Fruit fly (Drosophila melanogaster) whole organism, embryonic: ENCODE measurements around the gene CG17906.

Experiments used
- Adf1 ChIP-seq: fragments of 200-800 bp; sonication (Bioruptor generic); IDR thresholded peaks from 2 replicates; pipeline ENCODE4 v1.3.6; 2022; ENCODE audit warnings: missing biosample characterization, missing genetic modification characterization
- Antp ChIP-seq: fragments of 200-800 bp; sonication (Bioruptor generic); optimal IDR thresholded peaks from 3 replicates; lab custom pipeline; 2016; ENCODE audit warnings: missing biosample characterization, missing genetic modification characterization
- C15 ChIP-seq: fragments of 200-800 bp; sonication (Bioruptor generic); IDR thresholded peaks from 3 replicates; pipeline ENCODE4 v1.3.6; 2022; ENCODE audit warnings: missing biosample characterization, missing genetic modification characterization
- CG13424 ChIP-seq: fragments of 200-800 bp; sonication (Bioruptor generic); optimal IDR thresholded peaks from 2 replicates; lab custom pipeline; 2019; ENCODE audit warnings: missing biosample characterization, mild to moderate bottlenecking, missing genetic modification characterization, moderate library complexity
- CG13775 ChIP-seq: fragments of 200-800 bp; sonication (Bioruptor generic); optimal IDR thresholded peaks from 3 replicates; lab custom pipeline; 2017; ENCODE audit warnings: missing biosample characterization, mild to moderate bottlenecking, missing genetic modification characterization
- CG17912 ChIP-seq: fragments of 200-800 bp; sonication (Bioruptor generic); optimal IDR thresholded peaks from 2 replicates; lab custom pipeline; 2018; ENCODE audit warnings: missing biosample characterization, mild to moderate bottlenecking, missing genetic modification characterization
- CG18262 ChIP-seq: fragments of 200-800 bp; optimal IDR thresholded peaks from 3 replicates; lab custom pipeline; 2019; ENCODE audit warnings: missing biosample characterization, mild to moderate bottlenecking, missing genetic modification characterization, moderate library complexity
- CG18476 ChIP-seq: fragments of 200-800 bp; sonication (Bioruptor generic); optimal IDR thresholded peaks from 2 replicates; lab custom pipeline; 2016; ENCODE audit warnings: missing biosample characterization, mild to moderate bottlenecking, missing genetic modification characterization
- CG2129 ChIP-seq: fragments of 200-800 bp; sonication (Bioruptor generic); IDR thresholded peaks from 2 replicates; pipeline ENCODE4 v1.3.6; 2022; ENCODE audit warnings: missing biosample characterization, missing genetic modification characterization; ENCODE audit not compliant: partially characterized antibody
- CG31224 ChIP-seq: fragments of 200-800 bp; sonication (Bioruptor generic); IDR thresholded peaks from 2 replicates; pipeline ENCODE4 v1.3.6; 2022; ENCODE audit warnings: missing biosample characterization, missing genetic modification characterization
- CG31365 ChIP-seq: fragments of 200-800 bp; sonication (Bioruptor generic); optimal IDR thresholded peaks from 2 replicates; lab custom pipeline; 2018; ENCODE audit warnings: missing biosample characterization, mild to moderate bottlenecking, missing genetic modification characterization
- CG32532 ChIP-seq: fragments of 200-800 bp; sonication (Bioruptor generic); IDR thresholded peaks from 2 replicates; pipeline ENCODE4 v1.3.6; 2022; ENCODE audit warnings: missing biosample characterization, missing genetic modification characterization
- CG33213 ChIP-seq: fragments of 200-800 bp; sonication (Bioruptor generic); optimal IDR thresholded peaks from 3 replicates; lab custom pipeline; 2016; ENCODE audit warnings: missing biosample characterization, missing genetic modification characterization
- CG4328 ChIP-seq: fragments of 200-800 bp; sonication (Bioruptor generic); optimal IDR thresholded peaks from 3 replicates; lab custom pipeline; 2017; ENCODE audit warnings: missing biosample characterization, missing genetic modification reagents, missing genetic modification characterization
- CG5180 ChIP-seq: fragments of 200-800 bp; sonication (Bioruptor generic); optimal IDR thresholded peaks from 3 replicates; lab custom pipeline; 2017; ENCODE audit warnings: missing biosample characterization, missing genetic modification characterization, mild to moderate bottlenecking, moderate library complexity, missing genetic modification reagents
- CG6689 ChIP-seq: fragments of 200-800 bp; sonication (Bioruptor generic); IDR thresholded peaks from 2 replicates; pipeline ENCODE4 v1.3.6; 2022; ENCODE audit warnings: missing biosample characterization, missing genetic modification characterization
- CG7372 ChIP-seq: fragments of 200-800 bp; sonication (Bioruptor generic); IDR thresholded peaks from 2 replicates; pipeline ENCODE4 v1.3.6; 2022; ENCODE audit warnings: missing biosample characterization, missing genetic modification characterization
- CG8290 ChIP-seq, 3 experiments: fragments of 200-800 bp; sonication (Bioruptor generic); optimal IDR thresholded peaks; 2 replicates each; lab custom pipeline; 2016 to 2019; ENCODE audit warnings: missing biosample characterization in 3 of 3, missing genetic modification characterization in 3 of 3, mild to moderate bottlenecking in 2 of 3, moderate library complexity in 1 of 3
- CG9932 ChIP-seq: fragments of 200-800 bp; sonication (Bioruptor generic); IDR thresholded peaks from 2 replicates; pipeline ENCODE4 v1.3.6; 2022; ENCODE audit warnings: missing biosample characterization, missing genetic modification characterization
- CrebB ChIP-seq: fragments of 200-800 bp; sonication (Bioruptor generic); optimal IDR thresholded peaks from 3 replicates; lab custom pipeline; 2018; ENCODE audit warnings: missing biosample characterization, mild to moderate bottlenecking, missing genetic modification characterization
- D19B ChIP-seq: fragments of 200-800 bp; sonication (Bioruptor generic); optimal IDR thresholded peaks from 2 replicates; lab custom pipeline; 2017; ENCODE audit warnings: missing biosample characterization, mild to moderate bottlenecking, missing genetic modification characterization
- Dip2 ChIP-seq: fragments of 200-800 bp; sonication (Bioruptor generic); IDR thresholded peaks from 2 replicates; pipeline ENCODE4 v1.3.6; 2022; ENCODE audit warnings: missing biosample characterization, missing genetic modification characterization
- Eip74EF ChIP-seq, 2 experiments: fragments of 200-800 bp in 1 of 2; fragments of >200 bp in 1 of 2; sonication (Bioruptor generic) in 1 of 2; optimal IDR thresholded peaks; 2 replicates each; lab custom pipeline; 2017 to 2019; ENCODE audit warnings: missing biosample characterization in 2 of 2, missing genetic modification characterization in 2 of 2, mild to moderate bottlenecking in 1 of 2, moderate library complexity in 1 of 2
- Fer1 ChIP-seq: fragments of 200-800 bp; sonication (Bioruptor generic); optimal IDR thresholded peaks from 2 replicates; lab custom pipeline; 2017; ENCODE audit warnings: missing biosample characterization, mild to moderate bottlenecking, missing genetic modification characterization
- Fer2 ChIP-seq: fragments of 200-800 bp; sonication (Bioruptor generic); optimal IDR thresholded peaks from 2 replicates; lab custom pipeline; 2018; ENCODE audit warnings: missing biosample characterization, mild to moderate bottlenecking, missing genetic modification characterization, moderate library complexity
- Hr78 ChIP-seq, 2 experiments: fragments of 200-800 bp in 1 of 2; fragments of >200 bp in 1 of 2; sonication (Bioruptor generic) in 1 of 2; optimal IDR thresholded peaks; 2 replicates each; lab custom pipeline; 2017 to 2019; ENCODE audit warnings: missing biosample characterization in 2 of 2, missing genetic modification characterization in 2 of 2, mild to moderate bottlenecking in 1 of 2, moderate library complexity in 1 of 2
- NC2α ChIP-seq: fragments of 200-800 bp; sonication (Bioruptor generic); optimal IDR thresholded peaks from 2 replicates; lab custom pipeline; 2016; ENCODE audit warnings: missing biosample characterization, missing genetic modification characterization
- Nf-YB ChIP-seq: fragments of 200-800 bp; sonication (Bioruptor generic); optimal IDR thresholded peaks from 3 replicates; lab custom pipeline; 2019; ENCODE audit warnings: missing biosample characterization, mild to moderate bottlenecking, missing genetic modification characterization, moderate library complexity
- Pdp1 ChIP-seq, 2 experiments: fragments of 200-800 bp; sonication (Bioruptor generic); optimal IDR thresholded peaks; 3 replicates each; lab custom pipeline; 2016; ENCODE audit warnings: missing biosample characterization in 2 of 2, missing genetic modification characterization in 2 of 2, mild to moderate bottlenecking in 1 of 2, moderate library complexity in 1 of 2
- Ptx1 ChIP-seq: fragments of 200-800 bp; sonication (Bioruptor generic); IDR thresholded peaks from 2 replicates; pipeline ENCODE4 v1.3.6; 2022; ENCODE audit warnings: missing biosample characterization, missing genetic modification characterization
- Ssrp ChIP-seq: fragments of 200-800 bp; sonication (Bioruptor generic); optimal IDR thresholded peaks from 2 replicates; lab custom pipeline; 2018; ENCODE audit warnings: missing biosample characterization, mild to moderate bottlenecking, missing genetic modification characterization, moderate library complexity
- TFAM ChIP-seq: fragments of 200-800 bp; sonication (Bioruptor generic); optimal IDR thresholded peaks from 2 replicates; lab custom pipeline; 2017; ENCODE audit warnings: missing biosample characterization, missing genetic modification characterization, inconsistent platforms
- Tbp ChIP-seq: fragments of >200 bp; optimal IDR thresholded peaks from 2 replicates; lab custom pipeline; 2018; ENCODE audit warnings: missing biosample characterization, missing genetic modification characterization
- Vsx1 ChIP-seq: fragments of 200-800 bp; sonication (Bioruptor generic); optimal IDR thresholded peaks from 2 replicates; lab custom pipeline; 2017; ENCODE audit warnings: missing biosample characterization, mild to moderate bottlenecking, missing genetic modification characterization, missing genetic modification reagents
- br ChIP-seq: fragments of >200 bp; optimal IDR thresholded peaks from 2 replicates; lab custom pipeline; 2017
- bsh ChIP-seq, 2 experiments: fragments of 200-800 bp; sonication (Bioruptor generic); optimal IDR thresholded peaks; 2 replicates each; lab custom pipeline; 2017 to 2018; ENCODE audit warnings: mild to moderate bottlenecking in 2 of 2, missing biosample characterization in 2 of 2, missing genetic modification characterization in 2 of 2, moderate library complexity in 1 of 2
- emc ChIP-seq: fragments of 200-800 bp; sonication (Bioruptor generic); optimal IDR thresholded peaks from 2 replicates; lab custom pipeline; 2016; ENCODE audit warnings: missing biosample characterization, missing genetic modification characterization
- eve ChIP-seq, 2 experiments: fragments of >200 bp; optimal IDR thresholded peaks; 2 replicates each; lab custom pipeline; 2017; ENCODE audit warnings: missing biosample characterization in 2 of 2, missing genetic modification characterization in 2 of 2
- fd102C ChIP-seq: fragments of 200-800 bp; sonication (Bioruptor generic); optimal IDR thresholded peaks from 2 replicates; lab custom pipeline; 2018; ENCODE audit warnings: missing biosample characterization, mild to moderate bottlenecking, missing genetic modification characterization, moderate library complexity
- ftz-f1 ChIP-seq: fragments of 200-800 bp; sonication (Bioruptor generic); optimal IDR thresholded peaks from 2 replicates; lab custom pipeline; 2016; ENCODE audit warnings: missing biosample characterization, missing genetic modification characterization
- gcm ChIP-seq: fragments of 200-800 bp; sonication (Bioruptor generic); optimal IDR thresholded peaks from 2 replicates; lab custom pipeline; 2019; ENCODE audit warnings: missing biosample characterization, mild to moderate bottlenecking, missing genetic modification characterization, moderate library complexity
- kah ChIP-seq: fragments of 200-800 bp; sonication (Bioruptor generic); optimal IDR thresholded peaks from 2 replicates; lab custom pipeline; 2018; ENCODE audit warnings: missing biosample characterization, mild to moderate bottlenecking, missing genetic modification characterization
- lbe ChIP-seq: fragments of 200-800 bp; sonication (Bioruptor generic); optimal IDR thresholded peaks from 2 replicates; lab custom pipeline; 2016; ENCODE audit warnings: missing biosample characterization, mild to moderate bottlenecking, missing genetic modification characterization
- lola ChIP-seq, 3 experiments: fragments of >200 bp in 2 of 3; fragments of 200-800 bp in 1 of 3; sonication (Bioruptor generic) in 1 of 3; optimal IDR thresholded peaks; 2 replicates each; lab custom pipeline; 2017 to 2019; ENCODE audit warnings: missing biosample characterization in 3 of 3, missing genetic modification characterization in 3 of 3, mild to moderate bottlenecking in 1 of 3, moderate library complexity in 1 of 3
- maf-S ChIP-seq: fragments of 200-800 bp; sonication (Bioruptor generic); optimal IDR thresholded peaks from 2 replicates; lab custom pipeline; 2016; ENCODE audit warnings: missing biosample characterization, missing genetic modification characterization
- nau ChIP-seq: fragments of 200-800 bp; sonication (Bioruptor generic); optimal IDR thresholded peaks from 3 replicates; lab custom pipeline; 2017; ENCODE audit warnings: missing biosample characterization, mild to moderate bottlenecking, missing genetic modification characterization, missing genetic modification reagents
- p53 ChIP-seq: fragments of 200-800 bp; sonication (Bioruptor generic); optimal IDR thresholded peaks from 2 replicates; lab custom pipeline; 2016; ENCODE audit warnings: missing biosample characterization, missing genetic modification characterization
- ro ChIP-seq: fragments of 200-800 bp; sonication (Bioruptor generic); IDR thresholded peaks from 2 replicates; pipeline ENCODE4 v1.3.6; 2022; ENCODE audit warnings: missing biosample characterization, missing genetic modification characterization
- trh ChIP-seq: fragments of 200-800 bp; sonication (Bioruptor generic); optimal IDR thresholded peaks from 2 replicates; lab custom pipeline; 2016; ENCODE audit warnings: missing biosample characterization, missing genetic modification characterization

The CG17906 gene

dm6 chr2L:8958046-8958497, 36.1 kb upstream of the CG17906 start (continued):
- TF ChIP-seq lola (GFP tag; optimal IDR thresholded peaks at IDR 0.05; lab: Kevin White, UChicago), result peak in 1 of 3 experiments; percentile 99
- peak; percentile 93 for TF ChIP-seq fd102C (GFP tag; lab: Kevin White, UChicago)
- peak; percentile 61 for TF ChIP-seq kah (GFP tag; lab: Kevin White, UChicago)
- peak; percentile 59 for TF ChIP-seq ftz-f1 (GFP tag; lab: Kevin White, UChicago)
- TF ChIP-seq eve (GFP tag; optimal IDR thresholded peaks at IDR 0.05; lab: Kevin White, UChicago), result peak in 1 of 2 experiments; percentile 93
- peak; percentile 91 for TF ChIP-seq CG31224
- TF ChIP-seq C15 (GFP tag; lab: Robert Waterston, UW), result peak; percentile 91
- peak; percentile 63 for TF ChIP-seq CG31365
- peak; percentile 78 for TF ChIP-seq CG33213 (GFP tag; lab: Kevin White, UChicago)
- peak; percentile 69 for TF ChIP-seq CG5180 (GFP tag; lab: Kevin White, UChicago)
- TF ChIP-seq p53, result peak; percentile 86
- peak; percentile 79 for TF ChIP-seq Adf1 (GFP tag; lab: Robert Waterston, UW)
- peak; percentile 95 for TF ChIP-seq CG17912 (GFP tag; lab: Kevin White, UChicago)
- TF ChIP-seq CrebB (tag; lab: Kevin White, UChicago), result peak; percentile 85
- TF ChIP-seq nau (GFP tag; lab: Kevin White, UChicago), result peak; percentile 86
- peak; percentile 97 for TF ChIP-seq Ssrp
- TF ChIP-seq gcm (GFP tag; lab: Kevin White, UChicago), result peak; percentile 94
- TF ChIP-seq Fer2 (tag; lab: Kevin White, UChicago), result peak; percentile 68
- peak; percentile 79 for TF ChIP-seq Nf-YB (GFP tag; lab: Kevin White, UChicago)
- TF ChIP-seq lbe (GFP tag; lab: Kevin White, UChicago), result no peak
- peak; percentile 95 for TF ChIP-seq trh
- TF ChIP-seq CG18262 (tag; lab: Kevin White, UChicago), result peak; percentile 97
- peak; percentile 94 for TF ChIP-seq maf-S (GFP tag; lab: Kevin White, UChicago)
- peak; percentile 97 for TF ChIP-seq CG8290 (GFP tag; optimal IDR thresholded peaks at IDR 0.05; lab: Kevin White, UChicago)
- peak; percentile 74 to 89 for TF ChIP-seq CG8290 (tag; optimal IDR thresholded peaks at IDR 0.05; lab: Kevin White, UChicago)
- TF ChIP-seq D19B, result peak; percentile 56
- TF ChIP-seq CG9932 (GFP tag; lab: Robert Waterston, UW), result peak; percentile 96
- TF ChIP-seq Hr78 (GFP tag; optimal IDR thresholded peaks at IDR 0.05; lab: Kevin White, UChicago), result peak in 1 of 2 experiments; percentile 95
- no peak for TF ChIP-seq CG2129 (GFP tag; lab: Robert Waterston, UW)
- TF ChIP-seq TFAM, result peak; percentile 79
- peak; percentile 94 for TF ChIP-seq Antp (GFP tag; lab: Kevin White, UChicago)
- peak; percentile 77 for TF ChIP-seq NC2α
- peak; percentile 91 to 96 for TF ChIP-seq Pdp1 (GFP tag; optimal IDR thresholded peaks at IDR 0.05; lab: Kevin White, UChicago)
- peak; percentile 74 for TF ChIP-seq emc (GFP tag; lab: Kevin White, UChicago)
- peak; percentile 66 for TF ChIP-seq CG4328 (GFP tag; lab: Kevin White, UChicago)
- TF ChIP-seq CG18476 (GFP tag; lab: Kevin White, UChicago), result peak; percentile 88
- TF ChIP-seq Tbp, result no peak
- peak in 1 of 2 experiments; percentile 91 for TF ChIP-seq Eip74EF (GFP tag; optimal IDR thresholded peaks at IDR 0.05; lab: Kevin White, UChicago)
- peak; percentile 98 for TF ChIP-seq CG6689 (GFP tag; lab: Robert Waterston, UW)
- peak; percentile 69 to 98 for TF ChIP-seq bsh (GFP tag; optimal IDR thresholded peaks at IDR 0.05; lab: Kevin White, UChicago)
- TF ChIP-seq ro (GFP tag; lab: Robert Waterston, UW), result peak; percentile 96
- TF ChIP-seq CG13775 (GFP tag; lab: Kevin White, UChicago), result peak; percentile 93
- TF ChIP-seq Fer1 (GFP tag; lab: Kevin White, UChicago), result peak; percentile 87
- peak; percentile 90 for TF ChIP-seq CG13424 (tag; lab: Kevin White, UChicago)
- peak; percentile 83 for TF ChIP-seq Vsx1 (GFP tag; lab: Kevin White, UChicago)
- peak; percentile 97 for TF ChIP-seq CG32532 (GFP tag; lab: Robert Waterston, UW)
- peak; percentile 91 for TF ChIP-seq CG7372
- no peak for TF ChIP-seq br
- TF ChIP-seq Dip2 (GFP tag; lab: Robert Waterston, UW), result 0 out of 2 replicates have a peak, but pooled peaks have one; percentile 22
- peak; percentile 99 for TF ChIP-seq Ptx1 (GFP tag; lab: Robert Waterston, UW)
